Worm (Caenorhabditis elegans) whole organism, L4 larva: ENCODE data around the gene sqrd-1.

Source experiments
- F37D6.2 ChIP-seq: sonication (generic microtip); optimal IDR thresholded peaks from 2 replicates; lab custom pipeline; 2016; ENCODE audit warnings: mild to moderate bottlenecking, missing genetic modification characterization, missing compliant biosample characterization
- Y105C5A.15 ChIP-seq: fragments of 200-800 bp; sonication (Bioruptor generic); IDR thresholded peaks from 2 replicates; pipeline ENCODE4 v1.3.6; 2022; ENCODE audit warnings: missing genetic modification characterization, missing compliant biosample characterization
- Y75B8A.6 ChIP-seq: fragments of 200-800 bp; sonication (Bioruptor generic); IDR thresholded peaks from 2 replicates; pipeline ENCODE4 v1.3.6; 2022; ENCODE audit warnings: missing genetic modification reagents, missing genetic modification characterization, missing compliant biosample characterization
- aha-1 ChIP-seq: fragments of 150-350 bp; peaks from one replicate; lab custom pipeline; 2014; ENCODE audit warnings: missing biosample characterization, missing genetic modification characterization
- aly-2 ChIP-seq: sonication (generic microtip); optimal IDR thresholded peaks from 2 replicates; lab custom pipeline; 2018; ENCODE audit warnings: missing biosample characterization, missing genetic modification characterization
- ama-1 ChIP-seq: fragments of 150-350 bp; optimal IDR thresholded peaks from 2 replicates; lab custom pipeline; 2014; ENCODE audit warnings: inconsistent platforms, mixed read lengths
- ceh-28 ChIP-seq: fragments of 150-350 bp; optimal IDR thresholded peaks from 2 replicates; lab custom pipeline; 2014; ENCODE audit warnings: missing biosample characterization, missing genetic modification reagents, missing genetic modification characterization
- ceh-44 ChIP-seq: fragments of 200-800 bp; sonication (Bioruptor generic); IDR thresholded peaks from 2 replicates; pipeline ENCODE4 v1.3.6; 2022; ENCODE audit warnings: missing genetic modification reagents, missing genetic modification characterization, missing compliant biosample characterization
- ceh-82 ChIP-seq: sonication (generic microtip); optimal IDR thresholded peaks from 2 replicates; lab custom pipeline; 2017; ENCODE audit warnings: missing biosample characterization, missing genetic modification characterization
- ces-1 ChIP-seq: fragments of 150-350 bp; sonication (generic microtip); optimal IDR thresholded peaks from 4 replicates; lab custom pipeline; 2014; ENCODE audit warnings: missing biosample characterization, missing genetic modification reagents, missing genetic modification characterization
- cey-2 ChIP-seq: sonication (generic microtip); optimal IDR thresholded peaks from 3 replicates; lab custom pipeline; 2017; ENCODE audit warnings: missing genetic modification characterization, mild to moderate bottlenecking, missing compliant biosample characterization, antibody characterized with exemption, borderline replicate concordance; ENCODE audit not compliant: insufficient read depth
- ctbp-1 ChIP-seq: fragments of 200-800 bp; sonication (Bioruptor generic); IDR thresholded peaks from 2 replicates; pipeline ENCODE4 v1.3.6; 2022; ENCODE audit warnings: missing genetic modification reagents, missing genetic modification characterization, missing compliant biosample characterization
- daf-12 ChIP-seq: fragments of 150-350 bp; optimal IDR thresholded peaks from 2 replicates; lab custom pipeline; 2014; ENCODE audit warnings: missing biosample characterization, missing genetic modification reagents, missing genetic modification characterization
- daf-8 ChIP-seq: fragments of 200-800 bp; sonication (Bioruptor generic); IDR thresholded peaks from 2 replicates; pipeline ENCODE4 v1.3.6; 2022; ENCODE audit warnings: missing genetic modification characterization, missing compliant biosample characterization
- dmd-8 ChIP-seq: fragments of 200-800 bp; sonication (Bioruptor generic); IDR thresholded peaks from 2 replicates; pipeline ENCODE4 v1.3.6; 2022; ENCODE audit warnings: missing genetic modification characterization, missing compliant biosample characterization
- fkh-10 ChIP-seq: fragments of 150-350 bp; optimal IDR thresholded peaks from 2 replicates; lab custom pipeline; 2014; ENCODE audit warnings: missing biosample characterization, missing genetic modification reagents, missing genetic modification characterization
- hif-1 ChIP-seq, 2 experiments: sonication (generic microtip); optimal IDR thresholded peaks; 2 replicates each; lab custom pipeline; 2016 to 2017; ENCODE audit warnings: missing compliant biosample characterization in 2 of 2, missing genetic modification characterization in 2 of 2, missing genetic modification reagents in 2 of 2, missing genotype in 2 of 2, mild to moderate bottlenecking in 1 of 2
- hlh-30 ChIP-seq: sonication (generic microtip); optimal IDR thresholded peaks from 2 replicates; lab custom pipeline; 2017; ENCODE audit warnings: antibody characterized with exemption, mild to moderate bottlenecking, missing genetic modification characterization, missing compliant biosample characterization; ENCODE audit not compliant: insufficient read depth
- hmg-1.1 ChIP-seq: fragments of 200-800 bp; sonication (Bioruptor generic); IDR thresholded peaks from 2 replicates; pipeline ENCODE4 v1.3.6; 2022; ENCODE audit warnings: missing genetic modification reagents, missing genetic modification characterization, missing compliant biosample characterization
- lin-13 ChIP-seq: fragments of 150-350 bp; optimal IDR thresholded peaks from 2 replicates; lab custom pipeline; 2014; ENCODE audit warnings: missing biosample characterization, missing genetic modification reagents, missing genetic modification characterization
- lsy-2 ChIP-seq, 2 experiments: fragments of 150-350 bp in 1 of 2; sonication (generic microtip) in 1 of 2; optimal IDR thresholded peaks; 2 replicates each; lab custom pipeline; 2014 to 2017; ENCODE audit warnings: missing biosample characterization in 2 of 2, missing genetic modification characterization in 2 of 2
- madf-9 ChIP-seq: fragments of 200-800 bp; sonication (Bioruptor generic); conservative IDR thresholded peaks from 2 replicates; pipeline ENCODE4 v1.3.6; 2022; ENCODE audit warnings: missing genetic modification reagents, missing genetic modification characterization, missing compliant biosample characterization
- mdl-1 ChIP-seq, 2 experiments: fragments of 150-350 bp in 1 of 2; sonication (generic microtip) in 1 of 2; optimal IDR thresholded peaks; 2 replicates each; lab custom pipeline; 2014 to 2017; ENCODE audit warnings: missing biosample characterization in 2 of 2, missing genetic modification characterization in 2 of 2
- mep-1 ChIP-seq: fragments of 150-350 bp; sonication (generic microtip); optimal IDR thresholded peaks from 3 replicates; lab custom pipeline; 2014; ENCODE audit warnings: missing biosample characterization, missing genetic modification characterization
- nhr-11 ChIP-seq: fragments of 150-350 bp; optimal IDR thresholded peaks from 2 replicates; lab custom pipeline; 2014; ENCODE audit warnings: missing biosample characterization, missing genetic modification characterization
- nhr-41 ChIP-seq: fragments of 200-800 bp; sonication (Bioruptor generic); IDR thresholded peaks from 2 replicates; pipeline ENCODE4 v1.3.6; 2022; ENCODE audit warnings: missing genetic modification reagents, missing genetic modification characterization, missing compliant biosample characterization
- nhr-42 ChIP-seq: fragments of 200-800 bp; sonication (Bioruptor generic); IDR thresholded peaks from 2 replicates; pipeline ENCODE4 v1.3.6; 2022; ENCODE audit warnings: missing genetic modification characterization, missing compliant biosample characterization
- nhr-76 ChIP-seq: fragments of 150-350 bp; optimal IDR thresholded peaks from 2 replicates; lab custom pipeline; 2014; ENCODE audit warnings: missing biosample characterization, missing genetic modification characterization
- rbr-2 ChIP-seq: sonication (generic microtip); optimal IDR thresholded peaks from 2 replicates; lab custom pipeline; 2016; ENCODE audit warnings: missing genotype, missing genetic modification characterization, missing compliant biosample characterization
- set-16 ChIP-seq: fragments of 200-800 bp; sonication (Bioruptor generic); IDR thresholded peaks from 2 replicates; pipeline ENCODE4 v1.3.6; 2022; ENCODE audit warnings: missing genetic modification reagents, missing genetic modification characterization, missing compliant biosample characterization
- snpc-1.2 ChIP-seq: fragments of 200-800 bp; sonication (Bioruptor generic); IDR thresholded peaks from 2 replicates; pipeline ENCODE4 v1.3.6; 2022; ENCODE audit warnings: missing genetic modification reagents, missing genetic modification characterization, missing compliant biosample characterization
- unc-62 ChIP-seq, 3 experiments: fragments of 150-350 bp in 1 of 3; sonication (generic microtip); optimal IDR thresholded peaks in 2 of 3; peaks in 1 of 3; 1 replicate in 1 of 3; 2 replicates in 2 of 3; lab custom pipeline; 2014 to 2017; ENCODE audit warnings: missing biosample characterization in 3 of 3, missing genetic modification characterization in 3 of 3, missing genetic modification reagents in 3 of 3, missing genotype in 1 of 3
- vab-7 ChIP-seq: fragments of 200-800 bp; sonication (Bioruptor generic); IDR thresholded peaks from 2 replicates; pipeline ENCODE4 v1.3.6; 2022; ENCODE audit warnings: missing genetic modification reagents, missing genetic modification characterization, missing compliant biosample characterization
- zag-1 ChIP-seq: fragments of 150-350 bp; optimal IDR thresholded peaks from 2 replicates; lab custom pipeline; 2014; ENCODE audit warnings: missing biosample characterization, missing genetic modification characterization
- zip-11 ChIP-seq: fragments of 200-800 bp; sonication (Bioruptor generic); IDR thresholded peaks from 2 replicates; pipeline ENCODE4 v1.3.6; 2022; ENCODE audit warnings: missing genetic modification characterization, missing compliant biosample characterization

Gene sqrd-1

ce11 chrIV:14255605-14256004 lies 35.9 kb downstream of the sqrd-1 start:
- TF ChIP-seq snpc-1.2 (0 out of 2 replicates have a peak, but pooled peaks have one; percentile 20), Y75B8A.6 (GFP tag; lab: Robert Waterston, UW) (no peak), set-16 (GFP tag; lab: Robert Waterston, UW) (peak; percentile 55), aha-1 (peak; percentile 60)
- TF ChIP-seq, all 104 proteins: peak for 3

- no peak for TF ChIP-seq nhr-42 (GFP tag; lab: Robert Waterston, UW)
- no peak for TF ChIP-seq vab-7
- TF ChIP-seq nhr-11 (tag; lab: Kevin White, UChicago), result no peak
- TF ChIP-seq dmd-8, result no peak
- TF ChIP-seq ceh-82 (tag; lab: Kevin White, UChicago), result no peak
- no peak for TF ChIP-seq ceh-28
- no peak for TF ChIP-seq ces-1 (GFP tag; lab: Kevin White, UChicago)
- no peak for TF ChIP-seq ceh-44 (GFP tag; lab: Robert Waterston, UW)
- TF ChIP-seq ama-1 (lab: Kevin White, UChicago), result no peak
- no peak for TF ChIP-seq ctbp-1 (GFP tag; lab: Robert Waterston, UW)
- TF ChIP-seq lsy-2 (tag; optimal IDR thresholded peaks at IDR 0.05; lab: Kevin White, UChicago), result no peak
- no peak for TF ChIP-seq zag-1 (tag; lab: Kevin White, UChicago)
- TF ChIP-seq cey-2 (tag; lab: Kevin White, UChicago), result no peak
- TF ChIP-seq nhr-41 (GFP tag; lab: Robert Waterston, UW), result no peak
- TF ChIP-seq madf-9 (GFP tag; lab: Robert Waterston, UW), result no peak
- no peak for TF ChIP-seq aly-2
- TF ChIP-seq lin-13 (GFP tag; lab: Kevin White, UChicago), result no peak
These were observed 37.9 kb downstream of the sqrd-1 start for ce11 chrIV:14257528-14257927.

ce11 chrIV:14259197-14259596 lies 39.5 kb downstream of the sqrd-1 start:
- TF ChIP-seq daf-12 (tag; lab: Kevin White, UChicago), result no peak
- TF ChIP-seq unc-62 (GFP tag; optimal IDR thresholded peaks at IDR 0.05 in 1 of 2; lab: Kevin White, UChicago), result peak in 1 of 2 experiments; percentile 91
- no peak for TF ChIP-seq unc-62 (tag; optimal IDR thresholded peaks at IDR 0.05; lab: Kevin White, UChicago)
- TF ChIP-seq madf-9 (GFP tag; lab: Robert Waterston, UW), result no peak
- no peak for TF ChIP-seq hif-1 (tag; optimal IDR thresholded peaks at IDR 0.05; lab: Kevin White, UChicago)
- no peak for TF ChIP-seq daf-8 (GFP tag; lab: Robert Waterston, UW)

ce11 chrIV:14260761-14261160 lies 41.1 kb downstream of the sqrd-1 start:
- TF ChIP-seq unc-62 (GFP tag; optimal IDR thresholded peaks at IDR 0.05 in 1 of 2; lab: Kevin White, UChicago), result peak in 1 of 2 experiments; percentile 98
- TF ChIP-seq unc-62 (tag; optimal IDR thresholded peaks at IDR 0.05; lab: Kevin White, UChicago), result no peak
- TF ChIP-seq mdl-1 (tag; optimal IDR thresholded peaks at IDR 0.05; lab: Kevin White, UChicago), result peak in 1 of 2 experiments; percentile 40
- no peak for TF ChIP-seq nhr-11 (tag; lab: Kevin White, UChicago)
- peak; percentile 88 for TF ChIP-seq fkh-10 (GFP tag; lab: Kevin White, UChicago)
- peak; percentile 65 for TF ChIP-seq rbr-2 (tag; lab: Kevin White, UChicago)
- no peak for TF ChIP-seq Y105C5A.15
- peak; percentile 49 for TF ChIP-seq mep-1 (tag; lab: Kevin White, UChicago)
- TF ChIP-seq aha-1, result peak; percentile 87
- TF ChIP-seq hmg-1.1 (GFP tag; lab: Robert Waterston, UW), result peak; percentile 37
- peak; percentile 19 for TF ChIP-seq hlh-30 (tag; lab: Kevin White, UChicago)
- peak; percentile 4 for TF ChIP-seq F37D6.2 (tag; lab: Kevin White, UChicago)
- no peak for TF ChIP-seq nhr-76 (tag; lab: Kevin White, UChicago)
- TF ChIP-seq lsy-2 (tag; optimal IDR thresholded peaks at IDR 0.05; lab: Kevin White, UChicago), result peak in 1 of 2 experiments; percentile 70
- peak in 1 of 2 experiments; percentile 50 for TF ChIP-seq hif-1 (tag; optimal IDR thresholded peaks at IDR 0.05; lab: Kevin White, UChicago)
- TF ChIP-seq zip-11 (GFP tag; lab: Robert Waterston, UW), result no peak
